Worm (Caenorhabditis elegans) whole organism, young adult: Measurements from ENCODE around the gene T24D8.6.

Experiments
- B0019.2 ChIP-seq: fragments of 200-800 bp; sonication (Bioruptor generic); conservative IDR thresholded peaks from 2 replicates; pipeline ENCODE4 v1.3.6; 2022; ENCODE audit warnings: missing genetic modification reagents, missing genetic modification characterization, missing compliant biosample characterization
- C06A6.2 ChIP-seq: fragments of 200-800 bp; sonication (Bioruptor generic); conservative IDR thresholded peaks from 2 replicates; pipeline ENCODE4 v1.3.6; 2022; ENCODE audit warnings: missing genetic modification characterization, missing compliant biosample characterization
- F22D6.2 ChIP-seq: sonication (generic microtip); optimal IDR thresholded peaks from 2 replicates; lab custom pipeline; 2016; ENCODE audit warnings: mild to moderate bottlenecking, missing genetic modification characterization, missing compliant biosample characterization
- F37B4.10 ChIP-seq: fragments of 200-800 bp; sonication (Bioruptor generic); IDR thresholded peaks from 2 replicates; pipeline ENCODE4 v1.3.6; 2022; ENCODE audit warnings: missing genetic modification characterization, missing compliant biosample characterization
- F49E8.2 ChIP-seq: sonication (generic microtip); optimal IDR thresholded peaks from 3 replicates; lab custom pipeline; 2017; ENCODE audit warnings: missing genetic modification characterization, mild to moderate bottlenecking, missing compliant biosample characterization, antibody characterized with exemption, moderate library complexity; ENCODE audit not compliant: insufficient read depth
- F55B11.4 ChIP-seq: sonication (generic microtip); optimal IDR thresholded peaks from 2 replicates; lab custom pipeline; 2016; ENCODE audit warnings: missing compliant biosample characterization, missing genetic modification characterization, borderline replicate concordance; ENCODE audit not compliant: insufficient read depth
- T07F8.4 ChIP-seq: sonication (generic microtip); optimal IDR thresholded peaks from 2 replicates; lab custom pipeline; 2016; ENCODE audit warnings: mild to moderate bottlenecking, missing genetic modification characterization, moderate library complexity, missing compliant biosample characterization
- Y56A3A.18 ChIP-seq: fragments of 200-800 bp; sonication (Bioruptor generic); IDR thresholded peaks from 2 replicates; pipeline ENCODE4 v1.3.6; 2022; ENCODE audit warnings: missing genetic modification reagents, missing genetic modification characterization, missing compliant biosample characterization
- Y67H2A.10 ChIP-seq: fragments of 200-800 bp; sonication (Bioruptor generic); conservative IDR thresholded peaks from 2 replicates; pipeline ENCODE4 v1.3.6; 2022; ENCODE audit warnings: missing genetic modification reagents, missing genetic modification characterization, missing compliant biosample characterization
- aptf-3 ChIP-seq: fragments of 200-800 bp; sonication (Bioruptor generic); IDR thresholded peaks from 2 replicates; pipeline ENCODE4 v1.3.6; 2022; ENCODE audit warnings: missing genetic modification characterization, missing compliant biosample characterization
- athp-1 ChIP-seq: sonication (generic microtip); optimal IDR thresholded peaks from 2 replicates; lab custom pipeline; 2017; ENCODE audit warnings: mild to moderate bottlenecking, missing genetic modification characterization, missing compliant biosample characterization
- attf-6 ChIP-seq: fragments of 200-800 bp; sonication (Bioruptor generic); IDR thresholded peaks from 2 replicates; pipeline ENCODE4 v1.3.6; 2022; ENCODE audit warnings: missing genetic modification reagents, missing genetic modification characterization, missing compliant biosample characterization
- bed-1 ChIP-seq: fragments of 200-800 bp; sonication (Bioruptor generic); IDR thresholded peaks from 2 replicates; pipeline ENCODE4 v1.3.6; 2022; ENCODE audit warnings: missing genetic modification reagents, missing genetic modification characterization, missing compliant biosample characterization
- bed-2 ChIP-seq: fragments of 200-800 bp; sonication (Bioruptor generic); IDR thresholded peaks from 2 replicates; pipeline ENCODE4 v1.3.6; 2022; ENCODE audit warnings: missing genetic modification reagents, missing genetic modification characterization, missing compliant biosample characterization
- ccch-3 ChIP-seq: fragments of 200-800 bp; sonication (Bioruptor generic); optimal IDR thresholded peaks from 2 replicates; lab custom pipeline; 2018; ENCODE audit warnings: mild to moderate bottlenecking, missing genetic modification characterization, missing compliant biosample characterization
- cebp-2 ChIP-seq: fragments of 200-800 bp; sonication (Bioruptor generic); IDR thresholded peaks from 2 replicates; pipeline ENCODE4 v1.3.6; 2022; ENCODE audit warnings: missing genetic modification characterization, missing compliant biosample characterization
- ceh-79 ChIP-seq: sonication (generic microtip); optimal IDR thresholded peaks from 2 replicates; lab custom pipeline; 2017; ENCODE audit warnings: mild to moderate bottlenecking, missing genetic modification characterization, missing compliant biosample characterization
- chd-7 ChIP-seq: sonication (generic microtip); optimal IDR thresholded peaks from 2 replicates; lab custom pipeline; 2016; ENCODE audit warnings: mild to moderate bottlenecking, missing genetic modification characterization, moderate library complexity, missing compliant biosample characterization
- die-1 ChIP-seq: sonication (generic microtip); optimal IDR thresholded peaks from 2 replicates; lab custom pipeline; 2016; ENCODE audit warnings: missing genotype, mild to moderate bottlenecking, missing genetic modification characterization, missing compliant biosample characterization
- dpff-1 ChIP-seq: sonication (generic microtip); optimal IDR thresholded peaks from 2 replicates; lab custom pipeline; 2017; ENCODE audit warnings: mild to moderate bottlenecking, missing genetic modification characterization, missing compliant biosample characterization
- dpl-1 ChIP-seq: fragments of 150-350 bp; optimal IDR thresholded peaks from 2 replicates; lab custom pipeline; 2014; ENCODE audit warnings: missing biosample characterization, missing genetic modification reagents, missing genetic modification characterization
- egl-44 ChIP-seq: fragments of 200-800 bp; sonication (Bioruptor generic); IDR thresholded peaks from 2 replicates; pipeline ENCODE4 v1.3.6; 2022; ENCODE audit warnings: missing genetic modification reagents, missing genetic modification characterization, missing compliant biosample characterization
- egrh-3 ChIP-seq: fragments of 200-800 bp; sonication (Bioruptor generic); IDR thresholded peaks from 2 replicates; pipeline ENCODE4 v1.3.6; 2022; ENCODE audit warnings: missing genetic modification reagents, missing genetic modification characterization, missing compliant biosample characterization
- ets-4 ChIP-seq: fragments of 200-800 bp; sonication (Bioruptor generic); optimal IDR thresholded peaks from 2 replicates; lab custom pipeline; 2018; ENCODE audit warnings: mild to moderate bottlenecking, missing genetic modification characterization, missing compliant biosample characterization
- fkh-3 ChIP-seq: sonication (generic microtip); optimal IDR thresholded peaks from 2 replicates; lab custom pipeline; 2016; ENCODE audit warnings: mild to moderate bottlenecking, missing genetic modification characterization, missing compliant biosample characterization
- madf-10 ChIP-seq: sonication (generic microtip); optimal IDR thresholded peaks from 2 replicates; lab custom pipeline; 2016; ENCODE audit warnings: mild to moderate bottlenecking, missing genetic modification characterization, missing compliant biosample characterization
- mel-28 ChIP-seq: sonication (generic microtip); optimal IDR thresholded peaks from 2 replicates; lab custom pipeline; 2016; ENCODE audit warnings: borderline replicate concordance, mild to moderate bottlenecking, missing genetic modification characterization, missing compliant biosample characterization
- nhr-120 ChIP-seq: fragments of 200-800 bp; sonication (Bioruptor generic); IDR thresholded peaks from 2 replicates; pipeline ENCODE4 v1.3.6; 2022; ENCODE audit warnings: missing genetic modification characterization, missing compliant biosample characterization
- nhr-27 ChIP-seq: fragments of 200-800 bp; sonication (Bioruptor generic); optimal IDR thresholded peaks from 2 replicates; lab custom pipeline; 2018; ENCODE audit warnings: mild to moderate bottlenecking, missing genetic modification characterization, moderate library complexity, missing compliant biosample characterization
- rcor-1 ChIP-seq: fragments of 200-800 bp; sonication (Bioruptor generic); IDR thresholded peaks from 2 replicates; pipeline ENCODE4 v1.3.6; 2022; ENCODE audit warnings: missing genetic modification reagents, missing genetic modification characterization, missing compliant biosample characterization
- rec-8 ChIP-seq, 2 experiments: sonication (generic microtip); optimal IDR thresholded peaks; 2 replicates each; lab custom pipeline; 2016; ENCODE audit warnings: mild to moderate bottlenecking in 2 of 2, missing genetic modification characterization in 2 of 2, missing genetic modification reagents in 2 of 2, missing genotype in 2 of 2, missing biosample characterization in 1 of 2, missing compliant biosample characterization in 1 of 2, moderate library complexity in 1 of 2
- snpc-1.3 ChIP-seq: sonication (generic microtip); optimal IDR thresholded peaks from 2 replicates; lab custom pipeline; 2017; ENCODE audit warnings: missing genetic modification characterization, mild to moderate bottlenecking, missing compliant biosample characterization, antibody characterized with exemption, moderate library complexity, missing genotype, missing genetic modification reagents; ENCODE audit not compliant: insufficient read depth
- snpc-3.4 ChIP-seq: sonication (generic microtip); optimal IDR thresholded peaks from 2 replicates; lab custom pipeline; 2017; ENCODE audit warnings: missing genetic modification characterization, mild to moderate bottlenecking, missing compliant biosample characterization, antibody characterized with exemption, moderate library complexity, missing genotype, missing genetic modification reagents
- zfh-2 ChIP-seq: fragments of 200-800 bp; sonication (Bioruptor generic); conservative IDR thresholded peaks from 2 replicates; pipeline ENCODE4 v1.3.6; 2022; ENCODE audit warnings: missing genetic modification reagents, missing genetic modification characterization, missing compliant biosample characterization
- zim-3 ChIP-seq: sonication (generic microtip); optimal IDR thresholded peaks from 2 replicates; lab custom pipeline; 2017; ENCODE audit warnings: mild to moderate bottlenecking, missing genetic modification characterization, moderate library complexity, missing compliant biosample characterization
- ztf-25 ChIP-seq: fragments of 200-800 bp; sonication (Bioruptor generic); IDR thresholded peaks from 2 replicates; pipeline ENCODE4 v1.3.6; 2022; ENCODE audit warnings: missing genetic modification reagents, missing genetic modification characterization, missing compliant biosample characterization
- ztf-26 ChIP-seq: sonication (generic microtip); optimal IDR thresholded peaks from 2 replicates; lab custom pipeline; 2017; ENCODE audit warnings: missing genetic modification characterization, missing compliant biosample characterization

T24D8.6 gene

ce11 chrX:2338210-2338609 lies 27.6 kb downstream of the T24D8.6 start, which contains the start of gene nlp-45:
Gene nlp-45 (minus strand): TSS chrX:2338310.
- TF ChIP-seq nhr-120 (GFP tag; lab: Robert Waterston, UW) (no peak), ccch-3 (GFP tag; lab: Kevin White, UChicago) (no peak), rcor-1 (GFP tag; lab: Robert Waterston, UW) (no peak), zim-3 (tag; lab: Kevin White, UChicago) (no peak), ets-4 (GFP tag; lab: Kevin White, UChicago) (no peak), fkh-3 (no peak), C06A6.2 (GFP tag; lab: Robert Waterston, UW) (no peak), rec-8 (tag; optimal IDR thresholded peaks at IDR 0.05; lab: Kevin White, UChicago) (no peak), aptf-3 (GFP tag; lab: Robert Waterston, UW) (no peak), ceh-79 (no peak), Y67H2A.10 (GFP tag; lab: Robert Waterston, UW) (no peak), B0019.2 (GFP tag; lab: Robert Waterston, UW) (no peak), die-1 (tag; lab: Kevin White, UChicago) (no peak), T07F8.4 (no peak), madf-10 (no peak), snpc-3.4 (tag; lab: Kevin White, UChicago) (no peak)

ce11 chrX:2335384-2335783 lies 30.4 kb downstream of the T24D8.6 start, which contains the start of gene T01B6.1:
Gene T01B6.1 (plus strand): TSS chrX:2335684.
- TF ChIP-seq Y67H2A.10 (GFP tag; lab: Robert Waterston, UW), result no peak
- no peak for TF ChIP-seq chd-7 (tag; lab: Kevin White, UChicago)
- TF ChIP-seq F37B4.10 (GFP tag; lab: Robert Waterston, UW), result no peak
- TF ChIP-seq mel-28 (tag; lab: Kevin White, UChicago), result no peak
- no peak for TF ChIP-seq F49E8.2 (tag; lab: Kevin White, UChicago)
- TF ChIP-seq egl-44 (GFP tag; lab: Robert Waterston, UW), result no peak
- TF ChIP-seq ztf-26 (tag; lab: Kevin White, UChicago), result no peak
- no peak for TF ChIP-seq Y56A3A.18 (GFP tag; lab: Robert Waterston, UW)
- no peak for TF ChIP-seq dpff-1 (tag; lab: Kevin White, UChicago)
- no peak for TF ChIP-seq ztf-25 (GFP tag; lab: Robert Waterston, UW)
- TF ChIP-seq rec-8 (tag; optimal IDR thresholded peaks at IDR 0.05; lab: Kevin White, UChicago), result no peak

- no peak for TF ChIP-seq snpc-1.3 (tag; lab: Kevin White, UChicago)
- TF ChIP-seq bed-2 (GFP tag; lab: Robert Waterston, UW), result no peak
- no peak for TF ChIP-seq egrh-3 (GFP tag; lab: Robert Waterston, UW)
- no peak for TF ChIP-seq F55B11.4
- no peak for TF ChIP-seq zfh-2 (GFP tag; lab: Robert Waterston, UW)
- no peak for TF ChIP-seq F22D6.2 (tag; lab: Kevin White, UChicago)
- TF ChIP-seq chd-7 (tag; lab: Kevin White, UChicago), result no peak
- no peak for TF ChIP-seq dpff-1 (tag; lab: Kevin White, UChicago)
- TF ChIP-seq ets-4 (GFP tag; lab: Kevin White, UChicago), result no peak
- no peak for TF ChIP-seq attf-6 (GFP tag; lab: Robert Waterston, UW)
- no peak for TF ChIP-seq athp-1 (tag; lab: Kevin White, UChicago)
- no peak for TF ChIP-seq dpl-1
- TF ChIP-seq zim-3 (tag; lab: Kevin White, UChicago), result no peak
- TF ChIP-seq bed-1 (GFP tag; lab: Robert Waterston, UW), result no peak
- TF ChIP-seq cebp-2, result no peak
- no peak for TF ChIP-seq nhr-27 (tag; lab: Kevin White, UChicago)
- TF ChIP-seq C06A6.2 (GFP tag; lab: Robert Waterston, UW), result no peak
Observed at ce11 chrX:2330494-2330893, 35.3 kb downstream of the T24D8.6 start.
